Fruit fly (Drosophila melanogaster) whole organism, embryonic: ENCODE measurements around the gene CG32681.

ENCODE experiments used
- ATbp ChIP-seq: fragments of 200-800 bp; sonication (Bioruptor generic); optimal IDR thresholded peaks from 2 replicates; lab custom pipeline; 2017; ENCODE audit warnings: missing biosample characterization, mild to moderate bottlenecking, missing genetic modification characterization, missing genetic modification reagents
- Ada2b ChIP-seq: fragments of 200-800 bp; sonication (Bioruptor generic); IDR thresholded peaks from 2 replicates; pipeline ENCODE4 v1.3.6; 2022; ENCODE audit warnings: missing biosample characterization, missing genetic modification characterization
- BtbVII ChIP-seq: fragments of 200-800 bp; sonication (Bioruptor generic); optimal IDR thresholded peaks from 3 replicates; lab custom pipeline; 2017; ENCODE audit warnings: missing biosample characterization, mild to moderate bottlenecking, missing genetic modification characterization
- CG10565 ChIP-seq: fragments of 200-800 bp; sonication (Bioruptor generic); optimal IDR thresholded peaks from 3 replicates; lab custom pipeline; 2016; ENCODE audit warnings: missing biosample characterization, mild to moderate bottlenecking, missing genetic modification characterization
- CG11696 ChIP-seq: fragments of 200-800 bp; sonication (Bioruptor generic); IDR thresholded peaks from 2 replicates; pipeline ENCODE4 v1.3.6; 2022; ENCODE audit warnings: missing biosample characterization, missing genetic modification characterization
- CG13424 ChIP-seq: fragments of 200-800 bp; sonication (Bioruptor generic); optimal IDR thresholded peaks from 2 replicates; lab custom pipeline; 2019; ENCODE audit warnings: missing biosample characterization, mild to moderate bottlenecking, missing genetic modification characterization, moderate library complexity
- CG14965 ChIP-seq: fragments of 200-800 bp; sonication (Bioruptor generic); optimal IDR thresholded peaks from 2 replicates; lab custom pipeline; 2016; ENCODE audit warnings: missing biosample characterization, missing genetic modification characterization, borderline replicate concordance
- CG15479 ChIP-seq: fragments of 200-800 bp; sonication (Bioruptor generic); optimal IDR thresholded peaks from 3 replicates; lab custom pipeline; 2019; ENCODE audit warnings: missing biosample characterization, mild to moderate bottlenecking, missing genetic modification characterization, moderate library complexity
- CG15601 ChIP-seq: fragments of 200-800 bp; sonication (Bioruptor generic); optimal IDR thresholded peaks from 3 replicates; lab custom pipeline; 2019; ENCODE audit warnings: missing biosample characterization, mild to moderate bottlenecking, missing genetic modification characterization, moderate library complexity
- CG1603 ChIP-seq: fragments of 200-800 bp; sonication (Bioruptor generic); optimal IDR thresholded peaks from 2 replicates; lab custom pipeline; 2019; ENCODE audit warnings: missing biosample characterization, mild to moderate bottlenecking, missing genetic modification characterization, moderate library complexity
- CG16863 ChIP-seq: fragments of 200-800 bp; sonication (Bioruptor generic); optimal IDR thresholded peaks from 3 replicates; lab custom pipeline; 2016; ENCODE audit warnings: missing biosample characterization, missing genetic modification characterization
- CG17359 ChIP-seq: fragments of 200-800 bp; sonication (Bioruptor generic); optimal IDR thresholded peaks from 3 replicates; lab custom pipeline; 2018; ENCODE audit warnings: missing biosample characterization, mild to moderate bottlenecking, missing genetic modification characterization, moderate library complexity
- CG1832 ChIP-seq: fragments of 200-800 bp; sonication (Bioruptor generic); optimal IDR thresholded peaks from 2 replicates; lab custom pipeline; 2017; ENCODE audit warnings: missing biosample characterization, mild to moderate bottlenecking, missing genetic modification characterization, inconsistent platforms
- CG30403 ChIP-seq: fragments of 200-800 bp; sonication (Bioruptor generic); optimal IDR thresholded peaks from 3 replicates; lab custom pipeline; 2016; ENCODE audit warnings: missing biosample characterization, missing genetic modification characterization
- CG4360 ChIP-seq: fragments of 200-800 bp; sonication (Bioruptor generic); IDR thresholded peaks from 2 replicates; pipeline ENCODE4 v1.3.6; 2022; ENCODE audit warnings: missing biosample characterization, missing genetic modification characterization
- CG4820 ChIP-seq: fragments of 200-800 bp; sonication (Bioruptor generic); optimal IDR thresholded peaks from 3 replicates; lab custom pipeline; 2016; ENCODE audit warnings: missing biosample characterization, missing genetic modification characterization
- CG4854 ChIP-seq: fragments of 200-800 bp; sonication (Bioruptor generic); optimal IDR thresholded peaks from 2 replicates; lab custom pipeline; 2016; ENCODE audit warnings: missing biosample characterization, missing genetic modification characterization, inconsistent platforms
- CG6254 ChIP-seq: fragments of 200-800 bp; sonication (Bioruptor generic); optimal IDR thresholded peaks from 3 replicates; lab custom pipeline; 2017; ENCODE audit warnings: mild to moderate bottlenecking, missing biosample characterization, missing genetic modification reagents, missing genetic modification characterization
- CG6683 ChIP-seq: fragments of 200-800 bp; sonication (Bioruptor generic); optimal IDR thresholded peaks from 2 replicates; lab custom pipeline; 2017; ENCODE audit warnings: missing biosample characterization, mild to moderate bottlenecking, missing genetic modification characterization, missing genetic modification reagents
- CG6689 ChIP-seq: fragments of 200-800 bp; sonication (Bioruptor generic); IDR thresholded peaks from 2 replicates; pipeline ENCODE4 v1.3.6; 2022; ENCODE audit warnings: missing biosample characterization, missing genetic modification characterization
- CG8388 ChIP-seq: fragments of 200-800 bp; sonication (Bioruptor generic); optimal IDR thresholded peaks from 2 replicates; lab custom pipeline; 2019; ENCODE audit warnings: missing biosample characterization, mild to moderate bottlenecking, missing genetic modification characterization, moderate library complexity
- CG9215 ChIP-seq: fragments of 200-800 bp; sonication (Bioruptor generic); IDR thresholded peaks from 2 replicates; pipeline ENCODE4 v1.3.6; 2022; ENCODE audit warnings: missing biosample characterization, missing genetic modification characterization
- CG9797 ChIP-seq: fragments of 200-800 bp; sonication (Bioruptor generic); optimal IDR thresholded peaks from 3 replicates; lab custom pipeline; 2018; ENCODE audit warnings: missing biosample characterization, mild to moderate bottlenecking, missing genetic modification characterization
- CG9932 ChIP-seq: fragments of 200-800 bp; sonication (Bioruptor generic); IDR thresholded peaks from 2 replicates; pipeline ENCODE4 v1.3.6; 2022; ENCODE audit warnings: missing biosample characterization, missing genetic modification characterization
- CTCF ChIP-seq: fragments of 200-800 bp; sonication (Bioruptor generic); optimal IDR thresholded peaks from 2 replicates; lab custom pipeline; 2017; ENCODE audit warnings: missing biosample characterization, mild to moderate bottlenecking, missing genetic modification characterization, moderate library complexity
- CrebB ChIP-seq: fragments of 200-800 bp; sonication (Bioruptor generic); optimal IDR thresholded peaks from 3 replicates; lab custom pipeline; 2018; ENCODE audit warnings: missing biosample characterization, mild to moderate bottlenecking, missing genetic modification characterization
- Eip74EF ChIP-seq, 2 experiments: fragments of 200-800 bp in 1 of 2; fragments of >200 bp in 1 of 2; sonication (Bioruptor generic) in 1 of 2; optimal IDR thresholded peaks; 2 replicates each; lab custom pipeline; 2017 to 2019; ENCODE audit warnings: missing biosample characterization in 2 of 2, missing genetic modification characterization in 2 of 2, mild to moderate bottlenecking in 1 of 2, moderate library complexity in 1 of 2
- HLH4C ChIP-seq: fragments of 200-800 bp; sonication (Bioruptor generic); IDR thresholded peaks from 3 replicates; pipeline ENCODE4 v1.3.6; 2022; ENCODE audit warnings: missing biosample characterization, missing genetic modification characterization; ENCODE audit not compliant: partially characterized antibody
- Lpt ChIP-seq: fragments of >200 bp; optimal IDR thresholded peaks from 2 replicates; lab custom pipeline; 2018; ENCODE audit warnings: missing biosample characterization, missing genetic modification characterization
- Nf-YB ChIP-seq: fragments of 200-800 bp; sonication (Bioruptor generic); optimal IDR thresholded peaks from 3 replicates; lab custom pipeline; 2019; ENCODE audit warnings: missing biosample characterization, mild to moderate bottlenecking, missing genetic modification characterization, moderate library complexity
- Oli ChIP-seq: fragments of 200-800 bp; sonication (Bioruptor generic); optimal IDR thresholded peaks from 2 replicates; lab custom pipeline; 2018; ENCODE audit warnings: missing biosample characterization, mild to moderate bottlenecking, missing genetic modification characterization, moderate library complexity
- Ravus ChIP-seq: fragments of 200-800 bp; sonication (Bioruptor generic); IDR thresholded peaks from 2 replicates; pipeline ENCODE4 v1.3.6; 2022; ENCODE audit warnings: missing biosample characterization, missing genetic modification characterization
- Sox102F ChIP-seq: fragments of 200-800 bp; sonication (Bioruptor generic); optimal IDR thresholded peaks from 2 replicates; lab custom pipeline; 2018; ENCODE audit warnings: missing biosample characterization, mild to moderate bottlenecking, missing genetic modification characterization, moderate library complexity
- Spps ChIP-seq: fragments of 200-800 bp; sonication (Bioruptor generic); optimal IDR thresholded peaks from 2 replicates; lab custom pipeline; 2018; ENCODE audit warnings: missing biosample characterization, mild to moderate bottlenecking, missing genetic modification characterization
- Tbp ChIP-seq: fragments of >200 bp; optimal IDR thresholded peaks from 2 replicates; lab custom pipeline; 2018; ENCODE audit warnings: missing biosample characterization, missing genetic modification characterization
- Xbp1 ChIP-seq: fragments of 200-800 bp; sonication (Bioruptor generic); optimal IDR thresholded peaks from 3 replicates; lab custom pipeline; 2016; ENCODE audit warnings: missing biosample characterization, mild to moderate bottlenecking, missing genetic modification characterization
- disco-r ChIP-seq: fragments of 200-800 bp; sonication (Bioruptor generic); optimal IDR thresholded peaks from 2 replicates; lab custom pipeline; 2016; ENCODE audit warnings: missing biosample characterization, missing genetic modification characterization
- fd3F ChIP-seq: fragments of 200-800 bp; sonication (Bioruptor generic); optimal IDR thresholded peaks from 2 replicates; lab custom pipeline; 2018; ENCODE audit warnings: missing biosample characterization, mild to moderate bottlenecking, missing genetic modification characterization, moderate library complexity
- nmo ChIP-seq: fragments of 200-800 bp; sonication (Bioruptor generic); optimal IDR thresholded peaks from 2 replicates; lab custom pipeline; 2018; ENCODE audit warnings: missing biosample characterization, mild to moderate bottlenecking, missing genetic modification characterization, moderate library complexity
- oc ChIP-seq: fragments of 200-800 bp; sonication (Bioruptor generic); optimal IDR thresholded peaks from 2 replicates; lab custom pipeline; 2018; ENCODE audit warnings: missing biosample characterization, mild to moderate bottlenecking, missing genetic modification characterization, moderate library complexity
- otp ChIP-seq: fragments of 200-800 bp; sonication (Bioruptor generic); IDR thresholded peaks from 3 replicates; pipeline ENCODE4, ENCODE4 v1.3.6; 2022; ENCODE audit warnings: missing biosample characterization, missing genetic modification characterization
- pho ChIP-seq: fragments of 200-800 bp; sonication (Bioruptor generic); optimal IDR thresholded peaks from 2 replicates; lab custom pipeline; 2016; ENCODE audit warnings: missing biosample characterization, missing genetic modification characterization
- pzg ChIP-seq: fragments of 200-800 bp; sonication (Bioruptor generic); optimal IDR thresholded peaks from 3 replicates; lab custom pipeline; 2018; ENCODE audit warnings: missing biosample characterization, mild to moderate bottlenecking, missing genetic modification characterization, moderate library complexity
- run ChIP-seq: fragments of 200-800 bp; sonication (Bioruptor generic); optimal IDR thresholded peaks from 3 replicates; lab custom pipeline; 2018; ENCODE audit warnings: missing biosample characterization, mild to moderate bottlenecking, missing genetic modification characterization
- salm ChIP-seq: fragments of 200-800 bp; sonication (Bioruptor generic); optimal IDR thresholded peaks from 2 replicates; lab custom pipeline; 2018; ENCODE audit warnings: missing biosample characterization, mild to moderate bottlenecking, missing genetic modification characterization
- sc ChIP-seq, 3 experiments: fragments of >200 bp in 2 of 3; fragments of 200-800 bp in 1 of 3; sonication (Bioruptor generic) in 1 of 3; optimal IDR thresholded peaks; 2 replicates in 2 of 3; 3 replicates in 1 of 3; lab custom pipeline; 2017; ENCODE audit warnings: mild to moderate bottlenecking in 1 of 3, missing biosample characterization in 1 of 3, missing genetic modification characterization in 1 of 3, missing genetic modification reagents in 1 of 3
- scrt ChIP-seq: fragments of 200-800 bp; sonication (Bioruptor generic); optimal IDR thresholded peaks from 2 replicates; lab custom pipeline; 2018; ENCODE audit warnings: missing biosample characterization, mild to moderate bottlenecking, missing genetic modification characterization, moderate library complexity
- seq ChIP-seq: fragments of 200-800 bp; sonication (Bioruptor generic); IDR thresholded peaks from 2 replicates; pipeline ENCODE4 v1.3.6; 2022; ENCODE audit warnings: missing biosample characterization, missing genetic modification characterization
- slp2 ChIP-seq: fragments of 200-800 bp; sonication (Bioruptor generic); optimal IDR thresholded peaks from 2 replicates; lab custom pipeline; 2016; ENCODE audit warnings: missing biosample characterization, missing genetic modification characterization
- tna ChIP-seq: fragments of 200-800 bp; sonication (Bioruptor generic); IDR thresholded peaks from 2 replicates; pipeline ENCODE4 v1.3.6; 2022; ENCODE audit warnings: missing biosample characterization, missing genetic modification characterization; ENCODE audit not compliant: partially characterized antibody
- wdn ChIP-seq: fragments of 200-800 bp; sonication (Bioruptor generic); IDR thresholded peaks from 2 replicates; pipeline ENCODE4 v1.3.6; 2022; ENCODE audit warnings: missing biosample characterization, missing genetic modification characterization

The CG32681 gene

dm6 chrX:10385757-10386156, 4.6 kb upstream of the CG32681 start, which contains the start of the genes Psf3 and flw (continued):
- TF ChIP-seq oc (tag; lab: Kevin White, UChicago), result no peak
- TF ChIP-seq BtbVII (GFP tag; lab: Kevin White, UChicago), result no peak
- peak; percentile 39 for TF ChIP-seq CG30403
- TF ChIP-seq Xbp1 (GFP tag; lab: Kevin White, UChicago), result peak; percentile 22
- no peak for TF ChIP-seq Spps
- no peak for TF ChIP-seq Lpt
- no peak for TF ChIP-seq CG15479
- no peak for TF ChIP-seq CG4360 (GFP tag; lab: Robert Waterston, UW)
- no peak for TF ChIP-seq CTCF (GFP tag; lab: Kevin White, UChicago)
- peak; percentile 59 for TF ChIP-seq CG9797 (GFP tag; lab: Kevin White, UChicago)
- TF ChIP-seq Eip74EF (GFP tag; optimal IDR thresholded peaks at IDR 0.05; lab: Kevin White, UChicago), result no peak
- TF ChIP-seq salm (tag; lab: Kevin White, UChicago), result no peak
- TF ChIP-seq CG13424 (tag; lab: Kevin White, UChicago), result no peak
- TF ChIP-seq run, result no peak
- TF ChIP-seq tna, result peak; percentile 54; the same call in 1 of the 2 replicates
- TF ChIP-seq Ada2b (GFP tag; lab: Robert Waterston, UW), result no peak
- no peak for TF ChIP-seq Ravus
- TF ChIP-seq otp (GFP tag; lab: Robert Waterston, UW), result no peak
- no peak for TF ChIP-seq CG8388 (GFP tag; lab: Kevin White, UChicago)
- no peak for TF ChIP-seq CG14965
- no peak for TF ChIP-seq CG1832 (GFP tag; lab: Kevin White, UChicago)
- no peak for TF ChIP-seq disco-r (GFP tag; lab: Kevin White, UChicago)
- TF ChIP-seq CG6683 (GFP tag; lab: Kevin White, UChicago), result no peak
- TF ChIP-seq CG1603 (tag; lab: Kevin White, UChicago), result peak; percentile 72
- TF ChIP-seq HLH4C (GFP tag; lab: Robert Waterston, UW), result peak; percentile 61
- TF ChIP-seq CG11696 (GFP tag; lab: Robert Waterston, UW), result no peak
- TF ChIP-seq sc (optimal IDR thresholded peaks at IDR 0.05; lab: Kevin White, UChicago), result no peak
- TF ChIP-seq sc (GFP tag; optimal IDR thresholded peaks at IDR 0.05; lab: Kevin White, UChicago), result no peak
- TF ChIP-seq Tbp, result no peak
- peak; percentile 20 for TF ChIP-seq pho (GFP tag; lab: Kevin White, UChicago)
- no peak for TF ChIP-seq slp2
- TF ChIP-seq fd3F (GFP tag; lab: Kevin White, UChicago), result no peak
- TF ChIP-seq CG16863 (GFP tag; lab: Kevin White, UChicago), result no peak
- no peak for TF ChIP-seq CG6689
- TF ChIP-seq ATbp, result no peak
- TF ChIP-seq Nf-YB (GFP tag; lab: Kevin White, UChicago), result no peak
- TF ChIP-seq CG4854, result no peak
- peak; percentile 19 for TF ChIP-seq CG17359 (tag; lab: Kevin White, UChicago)
- no peak for TF ChIP-seq CrebB (tag; lab: Kevin White, UChicago)
- no peak for TF ChIP-seq CG6254
- TF ChIP-seq CG4820 (GFP tag; lab: Kevin White, UChicago), result no peak
- TF ChIP-seq CG15601 (tag; lab: Kevin White, UChicago), result no peak
- no peak for TF ChIP-seq wdn (GFP tag; lab: Robert Waterston, UW)
- peak; percentile 20 for TF ChIP-seq nmo
- no peak for TF ChIP-seq CG9215 (GFP tag; lab: Robert Waterston, UW)
- TF ChIP-seq Oli (tag; lab: Kevin White, UChicago), result no peak
- no peak for TF ChIP-seq Sox102F
- 0 out of 2 replicates have a peak, but pooled peaks have one; percentile 16 for TF ChIP-seq seq
- TF ChIP-seq CG10565 (GFP tag; lab: Kevin White, UChicago), result no peak
- TF ChIP-seq scrt (GFP tag; lab: Kevin White, UChicago), result no peak
- peak; percentile 62; the same call in 1 of the 2 replicates for TF ChIP-seq CG9932 (GFP tag; lab: Robert Waterston, UW)
- TF ChIP-seq pzg, result peak; percentile 83
